Worm (Caenorhabditis elegans) whole organism, L1 larva: Measurements from ENCODE around the gene Y26G10.1.

ENCODE experiments used
- alr-1 ChIP-seq: fragments of 200-800 bp; sonication (Bioruptor generic); optimal IDR thresholded peaks from 2 replicates; lab custom pipeline; 2018; ENCODE audit warnings: borderline replicate concordance, mild to moderate bottlenecking, missing genetic modification characterization, missing compliant biosample characterization
- ama-1 ChIP-seq: fragments of 150-350 bp; optimal IDR thresholded peaks from 2 replicates; lab custom pipeline; 2014
- ceh-63 ChIP-seq: fragments of 200-800 bp; sonication (Bioruptor generic); optimal IDR thresholded peaks from 2 replicates; lab custom pipeline; 2018; ENCODE audit warnings: mild to moderate bottlenecking, missing genetic modification characterization, missing compliant biosample characterization
- egl-13 ChIP-seq: sonication (generic microtip); optimal IDR thresholded peaks from 2 replicates; lab custom pipeline; 2016; ENCODE audit warnings: missing genotype, missing genetic modification reagents, missing genetic modification characterization, missing compliant biosample characterization
- irx-1 ChIP-seq: sonication (generic microtip); optimal IDR thresholded peaks from 2 replicates; lab custom pipeline; 2016; ENCODE audit warnings: missing genetic modification characterization, missing compliant biosample characterization
- lir-3 ChIP-seq: sonication (generic microtip); optimal IDR thresholded peaks from 2 replicates; lab custom pipeline; 2016; ENCODE audit warnings: mild to moderate bottlenecking, missing genetic modification characterization, moderate library complexity, missing compliant biosample characterization; ENCODE audit not compliant: poor library complexity
- pax-3 ChIP-seq: fragments of 200-800 bp; sonication (Bioruptor generic); optimal IDR thresholded peaks from 2 replicates; lab custom pipeline; 2018; ENCODE audit warnings: mild to moderate bottlenecking, missing genetic modification characterization, moderate library complexity, missing compliant biosample characterization
- pqm-1 ChIP-seq: sonication (generic microtip); optimal IDR thresholded peaks from 3 replicates; lab custom pipeline; 2017; ENCODE audit warnings: missing biosample characterization, missing genetic modification characterization
- snpc-4 ChIP-seq: fragments of 150-350 bp; optimal IDR thresholded peaks from 2 replicates; lab custom pipeline; 2014; ENCODE audit warnings: missing biosample characterization, missing genetic modification characterization
- unc-62 ChIP-seq: fragments of 150-350 bp; optimal IDR thresholded peaks from 2 replicates; lab custom pipeline; 2014; ENCODE audit warnings: missing biosample characterization, missing genetic modification reagents, missing genetic modification characterization

- TF ChIP-seq pax-3 (no peak), pqm-1 (no peak), egl-13 (no peak), ceh-63 (GFP tag; lab: Kevin White, UChicago) (no peak), ama-1 (lab: Kevin White, UChicago) (no peak), lir-3 (tag; lab: Kevin White, UChicago) (no peak), alr-1 (tag; lab: Kevin White, UChicago) (no peak), irx-1 (tag; lab: Kevin White, UChicago) (no peak), snpc-4 (tag; lab: Kevin White, UChicago) (no peak), unc-62 (GFP tag; lab: Kevin White, UChicago) (no peak)
These were observed 29.8 kb downstream of the Y26G10.1 start, which contains the start of gene F59A1.11 for ce11 chrV:17665906-17666305.
